Worm (Caenorhabditis elegans): ENCODE measurements around the gene C13G3.1.

- TF ChIP-seq zim-3 (tag; optimal IDR thresholded peaks at IDR 0.05): no peak
- no peak for TF ChIP-seq hrde-1 (tag; optimal IDR thresholded peaks at IDR 0.05; ENCODE audit: borderline replicate concordance)
- TF ChIP-seq lsy-27 (tag; optimal IDR thresholded peaks at IDR 0.05; ENCODE audit: borderline replicate concordance, insufficient read depth): no peak
- TF ChIP-seq hsf-1 (GFP tag; IDR thresholded peaks at IDR 0.05): no peak
Observed at ce11 chrV:11046730-11047129, 34.5 kb upstream of the C13G3.1 start, which contains the start of gene dhs-18.

Data from whole organism, young adult.